Worm (Caenorhabditis elegans): Measurements from ENCODE around the gene F54F2.14.

The F54F2.14 gene

DNA sequence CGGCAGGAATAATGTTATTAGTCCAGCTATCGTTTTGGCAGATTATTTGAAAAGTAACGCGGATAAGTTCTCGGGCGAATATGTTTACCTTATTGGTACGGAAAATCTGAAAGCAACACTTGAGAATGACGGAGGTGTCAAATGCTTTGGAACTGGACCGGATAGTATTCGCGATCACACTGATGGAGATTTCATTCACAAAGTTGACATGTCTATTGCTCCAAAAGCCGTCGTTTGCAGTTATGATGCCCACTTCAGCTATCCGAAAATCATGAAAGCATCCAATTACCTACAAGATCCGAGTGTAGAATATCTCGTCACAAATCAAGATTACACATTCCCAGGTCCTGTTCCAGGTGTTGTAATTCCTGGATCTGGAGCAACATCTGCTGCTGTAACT is 18.0 kb upstream of the F54F2.14 start:
- TF ChIP-seq ama-1 (optimal IDR thresholded peaks at IDR 0.05), result no peak
- TF ChIP-seq hmg-4 (GFP tag; optimal IDR thresholded peaks at IDR 0.05), result no peak
- no peak for TF ChIP-seq B0310.2 (tag; optimal IDR thresholded peaks at IDR 0.05)

DNA sequence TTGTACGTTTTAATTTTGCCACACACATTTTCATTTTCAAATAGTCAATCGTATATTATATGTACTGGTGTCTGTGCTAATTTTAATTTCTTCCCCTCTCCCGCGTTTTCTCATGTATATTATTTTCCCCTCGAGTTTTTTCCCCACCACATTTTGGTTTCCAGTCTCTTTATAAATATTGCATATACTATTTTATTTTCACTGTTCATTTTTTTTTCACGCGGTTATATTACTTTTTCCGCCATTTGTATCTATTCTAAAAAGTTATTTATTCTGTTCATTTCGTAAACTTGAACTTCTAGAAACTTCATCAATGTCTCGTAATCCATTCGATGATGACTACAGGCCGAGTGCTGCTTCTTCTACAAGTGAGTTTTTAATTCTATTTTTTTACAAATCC is 15.4 kb upstream of the F54F2.14 start, which contains the start of gene snap-29:
Gene snap-29, plus strand, starts transcription at position 301 of the 400 bp plus-strand sequence.
- no peak for TF ChIP-seq B0310.2 (tag; optimal IDR thresholded peaks at IDR 0.05)
- TF ChIP-seq aly-1 (tag; optimal IDR thresholded peaks at IDR 0.05), result no peak
- TF ChIP-seq ets-7 (tag; optimal IDR thresholded peaks at IDR 0.05), result no peak
- no peak for TF ChIP-seq hmg-4 (GFP tag; optimal IDR thresholded peaks at IDR 0.05)
- TF ChIP-seq sea-1 (GFP tag; conservative IDR thresholded peaks at IDR 0.05), result no peak
- TF ChIP-seq ceh-13 (GFP tag; optimal IDR thresholded peaks at IDR 0.05), result no peak
- no peak for TF ChIP-seq hnd-1 (tag; optimal IDR thresholded peaks at IDR 0.05)
- no peak for TF ChIP-seq scrt-1 (GFP tag; IDR thresholded peaks at IDR 0.05)
- TF ChIP-seq hmbx-1 (tag; optimal IDR thresholded peaks at IDR 0.05), result no peak

- no peak for TF ChIP-seq ceh-13 (GFP tag; optimal IDR thresholded peaks at IDR 0.05)
- TF ChIP-seq flt-1 (GFP tag; IDR thresholded peaks at IDR 0.05), result no peak
- no peak for TF ChIP-seq scrt-1 (GFP tag; IDR thresholded peaks at IDR 0.05)
- TF ChIP-seq tbx-37 (GFP tag; conservative IDR thresholded peaks at IDR 0.05), result no peak
Measured at ce11 chrIII:8779912-8780311, 11.4 kb upstream of the F54F2.14 start, which contains the start of gene K02D10.4. TSS of gene K02D10.4 (minus strand) at chrIII:8780012.

ce11 chrIII:8780473-8780872 is 10.9 kb upstream of the F54F2.14 start:
- TF ChIP-seq hnd-1 (tag; optimal IDR thresholded peaks at IDR 0.05) (no peak), tra-4 (tag; optimal IDR thresholded peaks at IDR 0.05) (no peak), sea-1 (GFP tag; conservative IDR thresholded peaks at IDR 0.05) (no peak), hmbx-1 (tag; optimal IDR thresholded peaks at IDR 0.05) (no peak), ets-7 (tag; optimal IDR thresholded peaks at IDR 0.05) (no peak), flt-1 (GFP tag; IDR thresholded peaks at IDR 0.05) (no peak), ceh-36 (tag; optimal IDR thresholded peaks at IDR 0.05) (no peak), tbx-37 (GFP tag; conservative IDR thresholded peaks at IDR 0.05) (no peak), pes-1 (GFP tag; IDR thresholded peaks at IDR 0.05) (no peak), ceh-13 (GFP tag; optimal IDR thresholded peaks at IDR 0.05) (no peak), aly-1 (tag; optimal IDR thresholded peaks at IDR 0.05) (no peak), F13C5.2 (tag; optimal IDR thresholded peaks at IDR 0.05) (no peak), scrt-1 (GFP tag; IDR thresholded peaks at IDR 0.05) (no peak), hmg-4 (GFP tag; optimal IDR thresholded peaks at IDR 0.05) (no peak), B0310.2 (tag; optimal IDR thresholded peaks at IDR 0.05) (no peak), ama-1 (optimal IDR thresholded peaks at IDR 0.05) (no peak), tbx-11 (GFP tag; IDR thresholded peaks at IDR 0.05) (no peak)

DNA sequence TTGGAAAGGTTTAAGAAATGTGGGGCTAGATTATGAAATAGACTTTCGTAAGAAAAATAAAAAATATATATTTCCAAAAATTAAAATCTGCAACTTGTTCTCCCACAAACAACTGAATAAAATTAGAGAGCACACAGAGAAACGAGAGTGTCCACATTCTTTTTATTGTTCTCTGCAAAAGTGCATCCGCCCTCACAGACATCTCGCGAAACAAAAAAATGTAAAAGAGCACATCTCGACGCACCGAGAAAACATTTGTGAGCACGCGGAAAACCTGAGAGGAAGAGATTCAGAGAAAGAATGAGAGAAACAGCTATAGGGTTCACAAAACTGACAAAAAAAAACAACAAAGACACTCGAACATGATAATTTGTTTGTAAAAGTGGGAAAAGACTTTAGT is 9.3 kb upstream of the F54F2.14 start:
- TF ChIP-seq tbx-37 (GFP tag; conservative IDR thresholded peaks at IDR 0.05), result no peak
- no peak for TF ChIP-seq hmg-4 (GFP tag; optimal IDR thresholded peaks at IDR 0.05)
- TF ChIP-seq ceh-13 (GFP tag; optimal IDR thresholded peaks at IDR 0.05), result no peak
- TF ChIP-seq hnd-1 (tag; optimal IDR thresholded peaks at IDR 0.05), result no peak
- TF ChIP-seq ceh-36 (tag; optimal IDR thresholded peaks at IDR 0.05), result no peak
- TF ChIP-seq F13C5.2 (tag; optimal IDR thresholded peaks at IDR 0.05), result no peak
- no peak for TF ChIP-seq tbx-11 (GFP tag; IDR thresholded peaks at IDR 0.05)
- no peak for TF ChIP-seq aly-1 (tag; optimal IDR thresholded peaks at IDR 0.05)
- no peak for TF ChIP-seq tra-4 (tag; optimal IDR thresholded peaks at IDR 0.05)
- no peak for TF ChIP-seq B0310.2 (tag; optimal IDR thresholded peaks at IDR 0.05)
- TF ChIP-seq pes-1 (GFP tag; IDR thresholded peaks at IDR 0.05), result no peak
- no peak for TF ChIP-seq ama-1 (optimal IDR thresholded peaks at IDR 0.05)
- no peak for TF ChIP-seq flt-1 (GFP tag; IDR thresholded peaks at IDR 0.05)
- no peak for TF ChIP-seq hmbx-1 (tag; optimal IDR thresholded peaks at IDR 0.05)
- TF ChIP-seq ets-7 (tag; optimal IDR thresholded peaks at IDR 0.05), result no peak
- no peak for TF ChIP-seq sea-1 (GFP tag; conservative IDR thresholded peaks at IDR 0.05)
- no peak for TF ChIP-seq scrt-1 (GFP tag; IDR thresholded peaks at IDR 0.05)

- no peak for TF ChIP-seq pes-1 (GFP tag; IDR thresholded peaks at IDR 0.05)
- TF ChIP-seq tbx-11 (GFP tag; IDR thresholded peaks at IDR 0.05), result no peak
Measured at ce11 chrIII:8782744-8783143, 8.6 kb upstream of the F54F2.14 start.

ce11 chrIII:8784500-8784899 is 6.8 kb upstream of the F54F2.14 start:
- TF ChIP-seq scrt-1 (GFP tag; IDR thresholded peaks at IDR 0.05) (no peak), B0310.2 (tag; optimal IDR thresholded peaks at IDR 0.05) (no peak), tra-4 (tag; optimal IDR thresholded peaks at IDR 0.05) (no peak)

- TF ChIP-seq ets-7 (tag; optimal IDR thresholded peaks at IDR 0.05) (no peak), B0310.2 (tag; optimal IDR thresholded peaks at IDR 0.05) (no peak), flt-1 (GFP tag; IDR thresholded peaks at IDR 0.05) (no peak), tbx-11 (GFP tag; IDR thresholded peaks at IDR 0.05) (no peak), tra-4 (tag; optimal IDR thresholded peaks at IDR 0.05) (no peak)
Measured at ce11 chrIII:8785426-8785825, 5.9 kb upstream of the F54F2.14 start.

DNA sequence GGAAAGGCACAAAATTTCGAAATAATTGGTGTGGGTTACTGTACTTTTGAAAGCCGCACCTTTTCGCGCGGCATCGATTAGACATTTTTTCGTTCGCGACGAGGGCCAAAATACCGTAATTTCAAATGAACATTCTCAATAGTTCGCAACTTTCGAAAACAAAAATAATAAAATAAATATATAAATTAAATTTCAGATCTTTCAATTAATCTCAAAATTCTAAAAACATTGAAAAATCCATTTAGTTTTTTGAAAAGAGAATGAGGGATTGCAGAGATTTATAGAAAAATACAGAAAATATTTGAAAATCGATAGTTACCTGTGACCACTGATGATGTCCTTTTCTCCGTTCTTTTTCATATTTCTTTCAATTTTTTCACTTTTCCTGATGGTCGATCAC is 5.3 kb upstream of the F54F2.14 start, which contains the start of gene K02D10.8:
Gene K02D10.8, plus strand, starts transcription at position 301 of the 400 bp plus-strand sequence.
- no peak for TF ChIP-seq tra-4 (tag; optimal IDR thresholded peaks at IDR 0.05)
- TF ChIP-seq ceh-36 (tag; optimal IDR thresholded peaks at IDR 0.05), result no peak
- no peak for TF ChIP-seq aly-1 (tag; optimal IDR thresholded peaks at IDR 0.05)
- TF ChIP-seq tbx-11 (GFP tag; IDR thresholded peaks at IDR 0.05), result no peak
- no peak for TF ChIP-seq B0310.2 (tag; optimal IDR thresholded peaks at IDR 0.05)
- TF ChIP-seq ets-7 (tag; optimal IDR thresholded peaks at IDR 0.05), result no peak

All from whole organism, early embryonic.